Worm (Caenorhabditis elegans): ENCODE measurements around the gene F14H8.5.

DNA sequence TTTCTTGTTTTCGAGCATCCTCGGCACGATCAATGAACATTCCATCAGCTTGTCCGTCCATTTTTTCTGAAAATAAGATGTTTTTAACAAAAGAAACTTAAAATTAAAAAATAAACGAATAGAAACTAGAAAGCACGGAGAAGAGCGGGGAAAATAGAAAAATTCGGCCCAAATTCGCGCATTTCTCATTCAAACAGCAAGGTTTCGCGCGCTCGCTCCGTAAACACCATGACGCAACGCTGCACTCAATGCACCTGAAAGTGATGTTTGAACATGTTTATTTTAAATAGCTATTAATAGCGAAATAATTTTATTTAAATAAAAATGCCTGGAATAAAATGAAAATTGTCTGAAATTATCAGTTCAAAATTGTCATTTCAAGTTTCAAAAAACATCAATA is 38.7 kb downstream of the F14H8.5 start, which contains the start of the genes mcm-3 and C25D7.15:
- TF ChIP-seq blmp-1 (tag; optimal IDR thresholded peaks at IDR 0.05) (peak; percentile 33), mdl-1 (tag; optimal IDR thresholded peaks at IDR 0.05) (no peak), aly-2 (tag; optimal IDR thresholded peaks at IDR 0.05) (no peak), ceh-82 (tag; optimal IDR thresholded peaks at IDR 0.05) (no peak), hlh-4 (tag; optimal IDR thresholded peaks at IDR 0.05) (no peak)

Data from whole organism, L1 larva.